Fruit fly (Drosophila melanogaster) whole organism: ENCODE data around the gene Wdfy2.

Source experiments
- CG8478 ChIP-seq: fragments of >200 bp; optimal IDR thresholded peaks from 2 replicates; lab custom pipeline; 2018; ENCODE audit warnings: inconsistent platforms
- Dll ChIP-seq: fragments of >200 bp; optimal IDR thresholded peaks from 2 replicates; lab custom pipeline; 2017
- EcR ChIP-seq, 2 experiments: fragments of >200 bp; optimal IDR thresholded peaks; 2 replicates each; lab custom pipeline; 2017; ENCODE audit warnings: missing biosample characterization in 2 of 2, missing genetic modification characterization in 2 of 2, missing genetic modification reagents in 2 of 2
- pan ChIP-seq: fragments of >200 bp; optimal IDR thresholded peaks from 2 replicates; lab custom pipeline; 2017
- psq ChIP-seq: fragments of >200 bp; optimal IDR thresholded peaks from 2 replicates; lab custom pipeline; 2017
- usp ChIP-seq: fragments of >200 bp; optimal IDR thresholded peaks from 2 replicates; lab custom pipeline; 2017; ENCODE audit warnings: missing biosample characterization, missing genetic modification characterization, mixed read lengths

Gene Wdfy2

dm6 chr2L:10393467-10393866 lies 29.6 kb upstream of the Wdfy2 start:
- no peak for TF ChIP-seq pan (lab: Kevin White, UChicago)
- TF ChIP-seq psq = no peak
- no peak for TF ChIP-seq usp (GFP tag; lab: Kevin White, UChicago)
- TF ChIP-seq CG8478 (lab: Kevin White, UChicago) = no peak
- no peak for TF ChIP-seq EcR (GFP tag; optimal IDR thresholded peaks at IDR 0.05; lab: Kevin White, UChicago)
- no peak for TF ChIP-seq Dll (lab: Kevin White, UChicago)

dm6 chr2L:10395035-10395434 lies 28.1 kb upstream of the Wdfy2 start:
- TF ChIP-seq EcR (GFP tag; optimal IDR thresholded peaks at IDR 0.05; lab: Kevin White, UChicago) (no peak), pan (lab: Kevin White, UChicago) (no peak), psq (no peak), usp (GFP tag; lab: Kevin White, UChicago) (no peak), CG8478 (lab: Kevin White, UChicago) (no peak), Dll (lab: Kevin White, UChicago) (no peak)

dm6 chr2L:10395642-10396487 lies 27.2 kb upstream of the Wdfy2 start, which contains the start of gene Mdh1:
Gene Mdh1 (minus strand): TSS chr2L:10396332.
- TF ChIP-seq psq = no peak
- TF ChIP-seq Dll (lab: Kevin White, UChicago) = no peak
- TF ChIP-seq EcR (GFP tag; optimal IDR thresholded peaks at IDR 0.05; lab: Kevin White, UChicago) = no peak
- no peak for TF ChIP-seq pan (lab: Kevin White, UChicago)
- TF ChIP-seq usp (GFP tag; lab: Kevin White, UChicago) = no peak
- TF ChIP-seq CG8478 (lab: Kevin White, UChicago) = no peak

dm6 chr2L:10396488-10396824 lies 26.6 kb upstream of the Wdfy2 start, which contains the start of gene Cnot4:
Gene Cnot4 (plus strand): TSS chr2L:10396716.
- no peak for TF ChIP-seq pan (lab: Kevin White, UChicago)
- TF ChIP-seq psq = no peak
- TF ChIP-seq CG8478 (lab: Kevin White, UChicago) = no peak
- no peak for TF ChIP-seq EcR (GFP tag; optimal IDR thresholded peaks at IDR 0.05; lab: Kevin White, UChicago)
- TF ChIP-seq usp (GFP tag; lab: Kevin White, UChicago) = no peak
- TF ChIP-seq Dll (lab: Kevin White, UChicago) = no peak

- no peak for TF ChIP-seq Dll (lab: Kevin White, UChicago)
- no peak for TF ChIP-seq EcR (GFP tag; optimal IDR thresholded peaks at IDR 0.05; lab: Kevin White, UChicago)
- TF ChIP-seq usp (GFP tag; lab: Kevin White, UChicago) = no peak
- TF ChIP-seq CG8478 (lab: Kevin White, UChicago) = no peak
- no peak for TF ChIP-seq pan (lab: Kevin White, UChicago)
- TF ChIP-seq psq = no peak
Observed at dm6 chr2L:10396877-10397587, 26.1 kb upstream of the Wdfy2 start.

dm6 chr2L:10403803-10404315 lies 19.2 kb upstream of the Wdfy2 start:
- TF ChIP-seq usp (GFP tag; lab: Kevin White, UChicago) (no peak), CG8478 (lab: Kevin White, UChicago) (no peak), pan (lab: Kevin White, UChicago) (no peak), Dll (lab: Kevin White, UChicago) (no peak), EcR (GFP tag; optimal IDR thresholded peaks at IDR 0.05; lab: Kevin White, UChicago) (no peak), psq (no peak)

dm6 chr2L:10405008-10405654 lies 18.0 kb upstream of the Wdfy2 start, which contains the start of the genes CG17768, LSm-4 and Ir31a:
Gene CG17768 (minus strand): TSS chr2L:10405203.
Gene LSm-4 (minus strand): TSS chr2L:10405203.
Gene Ir31a (plus strand): TSS chr2L:10405565.
- TF ChIP-seq CG8478 (lab: Kevin White, UChicago) (no peak), usp (GFP tag; lab: Kevin White, UChicago) (no peak), Dll (lab: Kevin White, UChicago) (no peak), EcR (GFP tag; optimal IDR thresholded peaks at IDR 0.05; lab: Kevin White, UChicago) (no peak), psq (no peak), pan (lab: Kevin White, UChicago) (no peak)

dm6 chr2L:10408122-10408576 lies 14.9 kb upstream of the Wdfy2 start, which contains the start of the genes Ip259 and RpS27A:
Gene Ip259 (plus strand): TSS chr2L:10408352.
Gene RpS27A (plus strand): TSS chr2L:10408352.
- no peak for TF ChIP-seq psq
- no peak for TF ChIP-seq pan (lab: Kevin White, UChicago)
- TF ChIP-seq EcR (GFP tag; optimal IDR thresholded peaks at IDR 0.05; lab: Kevin White, UChicago) = no peak
- no peak for TF ChIP-seq CG8478 (lab: Kevin White, UChicago)
- TF ChIP-seq usp (GFP tag; lab: Kevin White, UChicago) = no peak
- TF ChIP-seq Dll (lab: Kevin White, UChicago) = no peak

dm6 chr2L:10413251-10414127 lies 9.6 kb upstream of the Wdfy2 start, which contains the start of the genes CG5355 and Klp31E:
Gene CG5355 (minus strand): TSS chr2L:10413463.
Gene Klp31E (plus strand): TSS chr2L:10414017.
- no peak for TF ChIP-seq usp (GFP tag; lab: Kevin White, UChicago)
- TF ChIP-seq CG8478 (lab: Kevin White, UChicago) = no peak
- no peak for TF ChIP-seq EcR (GFP tag; optimal IDR thresholded peaks at IDR 0.05; lab: Kevin White, UChicago)
- TF ChIP-seq pan (lab: Kevin White, UChicago) = no peak
- TF ChIP-seq psq = no peak
